Worm (Caenorhabditis elegans): ENCODE measurements around the gene lido-16.

- TF ChIP-seq ref-1 (GFP tag; conservative IDR thresholded peaks at IDR 0.05) (no peak), tab-1 (GFP tag; IDR thresholded peaks at IDR 0.05) (no peak), cog-1 (tag; optimal IDR thresholded peaks at IDR 0.05) (no peak), flt-1 (GFP tag; IDR thresholded peaks at IDR 0.05) (no peak), ztf-29 (GFP tag; IDR thresholded peaks at IDR 0.05) (no peak), ztf-23 (GFP tag; IDR thresholded peaks at IDR 0.05) (no peak), T22C8.4 (GFP tag; IDR thresholded peaks at IDR 0.05) (no peak)
These were observed 29.1 kb upstream of the lido-16 start, which contains the start of gene R05G9R.1 for ce11 chrII:6513911-6514310.

Data from whole organism, midembryonic.